Fruit fly (Drosophila melanogaster): ENCODE measurements around the gene CG42390.

DNA sequence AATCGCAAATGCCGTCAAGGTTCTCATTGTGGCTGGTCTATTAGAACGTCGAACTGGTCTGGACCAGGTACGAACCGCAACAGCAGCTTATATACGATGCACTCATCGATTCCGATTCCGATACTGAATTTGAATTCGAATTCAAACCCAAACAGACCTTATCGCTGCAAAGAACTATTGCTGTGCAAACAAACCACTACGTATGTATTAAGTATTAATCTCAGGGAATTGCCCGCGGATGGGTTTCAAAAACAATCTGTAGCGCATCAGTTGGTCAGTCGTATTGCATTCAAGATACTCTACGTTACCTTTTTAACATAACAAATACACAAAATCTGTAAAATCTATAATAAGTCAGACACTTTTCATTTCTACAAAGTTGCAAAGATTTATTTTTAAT, 33.6 kb upstream of the CG42390 start, which contains the start of gene BomT3:
- no peak for TF ChIP-seq Dll (optimal IDR thresholded peaks at IDR 0.05)
- no peak for TF ChIP-seq psq (optimal IDR thresholded peaks at IDR 0.05)
- no peak for TF ChIP-seq pan (optimal IDR thresholded peaks at IDR 0.05)
- no peak for TF ChIP-seq usp (GFP tag; optimal IDR thresholded peaks at IDR 0.05)
